Fruit fly (Drosophila melanogaster): ENCODE results near the gene CG6330.

- no peak for TF ChIP-seq h (optimal IDR thresholded peaks at IDR 0.05)
- no peak for TF ChIP-seq insv (optimal IDR thresholded peaks at IDR 0.05)
Measured at dm6 chr3R:26952857-26953477, 5.3 kb downstream of the CG6330 start.

Data from Kc167 (cell line).